Worm (Caenorhabditis elegans) whole organism, L1 larva: Measurements from ENCODE around the gene srd-45.

Experiments used
- ama-1 ChIP-seq: fragments of 150-350 bp; optimal IDR thresholded peaks from 2 replicates; lab custom pipeline; 2014
- dpl-1 ChIP-seq, 3 experiments: fragments of 150-350 bp in 2 of 3; sonication (generic microtip) in 1 of 3; optimal IDR thresholded peaks; 2 replicates each; lab custom pipeline; 2014 to 2017; ENCODE audit warnings: missing biosample characterization in 3 of 3, missing genetic modification characterization in 3 of 3, missing genetic modification reagents in 3 of 3
- fkh-10 ChIP-seq: sonication (generic microtip); optimal IDR thresholded peaks from 2 replicates; lab custom pipeline; 2017; ENCODE audit warnings: missing biosample characterization, missing genetic modification reagents, missing genetic modification characterization
- lin-13 ChIP-seq: fragments of 150-350 bp; optimal IDR thresholded peaks from 2 replicates; lab custom pipeline; 2014; ENCODE audit warnings: missing biosample characterization, missing genetic modification reagents, missing genetic modification characterization
- lir-3 ChIP-seq: sonication (generic microtip); optimal IDR thresholded peaks from 2 replicates; lab custom pipeline; 2016; ENCODE audit warnings: mild to moderate bottlenecking, missing genetic modification characterization, moderate library complexity, missing compliant biosample characterization; ENCODE audit not compliant: poor library complexity
- nhr-11 ChIP-seq: fragments of 150-350 bp; optimal IDR thresholded peaks from 2 replicates; lab custom pipeline; 2014; ENCODE audit warnings: missing biosample characterization, missing genetic modification characterization

- TF ChIP-seq dpl-1 (GFP tag; optimal IDR thresholded peaks at IDR 0.05; lab: Kevin White, UChicago) (no peak), lin-13 (GFP tag; lab: Kevin White, UChicago) (no peak), ama-1 (lab: Kevin White, UChicago) (no peak), nhr-11 (tag; lab: Kevin White, UChicago) (no peak), lir-3 (peak; percentile 48), fkh-10 (no peak)
These were observed 9.2 kb downstream of the srd-45 start, which contains the start of gene srd-44 for ce11 chrX:12337846-12338490.
